In genomic region chrX:496795-497194, ce11 we compare ENCODE assay signal across 2 worm cellular contexts.
TF ChIP-seq lines count a peak whose summit lies in the region.

No protein-coding gene starts in this region.

TF ChIP-seq in whole organism, L1 larva, 84 proteins besides CTCF, POLR2A, EP300 and RAD21:
- peak; percentile 42 for TF ChIP-seq snpc-4 (tag; optimal IDR thresholded peaks at IDR 0.05; lab: Kevin White, UChicago)
- TF ChIP-seq sox-4 (tag; optimal IDR thresholded peaks at IDR 0.05; lab: Kevin White, UChicago), result no peak
- TF ChIP-seq nhr-11 (tag; optimal IDR thresholded peaks at IDR 0.05; lab: Kevin White, UChicago), result no peak
- no peak for TF ChIP-seq unc-98 (GFP tag; IDR thresholded peaks at IDR 0.05; lab: Robert Waterston, UW)
- TF ChIP-seq unc-86 (tag; optimal IDR thresholded peaks at IDR 0.05; lab: Kevin White, UChicago), result no peak

TF ChIP-seq in whole organism, young adult, 124 proteins besides CTCF, POLR2A, EP300 and RAD21:
- peak; percentile 22; the same call in 1 of the 2 replicates for TF ChIP-seq hmg-1.2 (GFP tag; IDR thresholded peaks at IDR 0.05; lab: Robert Waterston, UW)
- no peak for TF ChIP-seq dpff-1 (tag; optimal IDR thresholded peaks at IDR 0.05; lab: Kevin White, UChicago)
- TF ChIP-seq F55B11.4 (tag; optimal IDR thresholded peaks at IDR 0.05; lab: Kevin White, UChicago; ENCODE audit: borderline replicate concordance, insufficient read depth), result no peak
- TF ChIP-seq dox-1 (GFP tag; IDR thresholded peaks at IDR 0.05; lab: Robert Waterston, UW), result no peak
- no peak for TF ChIP-seq nhr-90 (tag; optimal IDR thresholded peaks at IDR 0.05; lab: Kevin White, UChicago)
- no peak for TF ChIP-seq snpc-4 (GFP tag; optimal IDR thresholded peaks at IDR 0.05; lab: Kevin White, UChicago)
- TF ChIP-seq snpc-4 (tag; optimal IDR thresholded peaks at IDR 0.05; lab: Kevin White, UChicago), result peak in 2 of 4 experiments; percentile 61 to 78
- TF ChIP-seq mxl-1 (tag; optimal IDR thresholded peaks at IDR 0.05; lab: Kevin White, UChicago), result no peak
- no peak for TF ChIP-seq F49E8.2 (tag; optimal IDR thresholded peaks at IDR 0.05; lab: Kevin White, UChicago; ENCODE audit: insufficient read depth)
- no peak for TF ChIP-seq C06A6.2 (GFP tag; conservative IDR thresholded peaks at IDR 0.05; lab: Robert Waterston, UW)
- no peak for TF ChIP-seq mes-4 (tag; optimal IDR thresholded peaks at IDR 0.05; lab: Kevin White, UChicago)
- TF ChIP-seq ztf-25 (GFP tag; IDR thresholded peaks at IDR 0.05; lab: Robert Waterston, UW), result no peak
- no peak for TF ChIP-seq somi-1 (GFP tag; optimal IDR thresholded peaks at IDR 0.05; lab: Kevin White, UChicago)
- no peak for TF ChIP-seq ztf-26 (tag; optimal IDR thresholded peaks at IDR 0.05; lab: Kevin White, UChicago)
- TF ChIP-seq ztf-18 (tag; optimal IDR thresholded peaks at IDR 0.05; lab: Kevin White, UChicago), result no peak
- no peak for TF ChIP-seq F39B2.1 (GFP tag; IDR thresholded peaks at IDR 0.05; lab: Robert Waterston, UW)
- TF ChIP-seq let-607 (tag; optimal IDR thresholded peaks at IDR 0.05; lab: Kevin White, UChicago), result no peak
